Fruit fly (Drosophila melanogaster) whole organism, pupa: ENCODE results near the gene CG13373.
A peak's percentile ranks its signal among the peaks of the same experiment; 100 is the strongest.

Experiments
- CG13204 ChIP-seq: fragments of 200-800 bp; sonication (Bioruptor generic); optimal IDR thresholded peaks from 2 replicates; lab custom pipeline; 2018; ENCODE audit warnings: missing biosample characterization, mild to moderate bottlenecking, missing genetic modification characterization, moderate library complexity
- CG14655 ChIP-seq: fragments of 200-800 bp; sonication (Bioruptor generic); optimal IDR thresholded peaks from 3 replicates; lab custom pipeline; 2017; ENCODE audit warnings: mild to moderate bottlenecking, missing biosample characterization, missing genetic modification reagents, missing genetic modification characterization
- CG34367 ChIP-seq: fragments of 200-800 bp; sonication (Bioruptor generic); optimal IDR thresholded peaks from 2 replicates; lab custom pipeline; 2018; ENCODE audit warnings: missing biosample characterization, mild to moderate bottlenecking, missing genetic modification characterization
- CG4496 ChIP-seq: fragments of 200-800 bp; sonication (Bioruptor generic); IDR thresholded peaks from 3 replicates; pipeline ENCODE4 v1.3.6; 2022; ENCODE audit warnings: missing biosample characterization, missing genetic modification characterization
- CG8301 ChIP-seq: fragments of 200-800 bp; sonication (Bioruptor generic); optimal IDR thresholded peaks from 2 replicates; lab custom pipeline; 2018; ENCODE audit warnings: missing biosample characterization, mild to moderate bottlenecking, missing genetic modification characterization
- CG9948 ChIP-seq: fragments of 200-800 bp; sonication (Bioruptor generic); optimal IDR thresholded peaks from 2 replicates; lab custom pipeline; 2018; ENCODE audit warnings: missing biosample characterization, mild to moderate bottlenecking, missing genetic modification characterization, moderate library complexity
- EcR ChIP-seq: fragments of 200-800 bp; sonication (Bioruptor generic); optimal IDR thresholded peaks from 3 replicates; lab custom pipeline; 2019; ENCODE audit warnings: missing biosample characterization, missing genetic modification characterization, mild to moderate bottlenecking, moderate library complexity, missing genetic modification reagents
- Ets98B ChIP-seq: fragments of 200-800 bp; sonication (Bioruptor generic); IDR thresholded peaks from 2 replicates; pipeline ENCODE4 v1.3.6; 2022; ENCODE audit warnings: missing biosample characterization, missing genetic modification characterization
- Snoo ChIP-seq: fragments of 200-800 bp; sonication (Bioruptor generic); optimal IDR thresholded peaks from 3 replicates; lab custom pipeline; 2017; ENCODE audit warnings: missing biosample characterization, mild to moderate bottlenecking, missing genetic modification characterization, inconsistent platforms
- fd96Ca ChIP-seq: fragments of 200-800 bp; sonication (Bioruptor generic); IDR thresholded peaks from 3 replicates; pipeline ENCODE4 v1.3.6; 2022; ENCODE audit warnings: missing biosample characterization, missing genetic modification characterization

- peak; percentile 98 for TF ChIP-seq CG8301 (tag; lab: Kevin White, UChicago)
- TF ChIP-seq Snoo, result peak; percentile 98
- peak; percentile 97 for TF ChIP-seq CG9948 (tag; lab: Kevin White, UChicago)
- peak; percentile 47 for TF ChIP-seq EcR (GFP tag; lab: Kevin White, UChicago)
- TF ChIP-seq fd96Ca (GFP tag; lab: Robert Waterston, UW), result peak; percentile 98
- TF ChIP-seq Ets98B (GFP tag; lab: Robert Waterston, UW), result peak; percentile 98
- peak; percentile 94 for TF ChIP-seq CG13204 (GFP tag; lab: Kevin White, UChicago)
- TF ChIP-seq CG4496 (GFP tag; lab: Robert Waterston, UW), result peak; percentile 98
- peak; percentile 95 for TF ChIP-seq CG34367 (tag; lab: Kevin White, UChicago)
- peak; percentile 98 for TF ChIP-seq CG14655 (GFP tag; lab: Kevin White, UChicago)
Measured at dm6 chrX:523179-523851, 46.5 kb downstream of the CG13373 start, which contains the start of gene elav.
